Fruit fly (Drosophila melanogaster) whole organism, embryonic: ENCODE results near the gene comm.

Source experiments
- Asciz ChIP-seq: fragments of 200-800 bp; sonication (Bioruptor generic); optimal IDR thresholded peaks from 2 replicates; lab custom pipeline; 2017; ENCODE audit warnings: missing biosample characterization, mild to moderate bottlenecking, missing genetic modification characterization, missing genetic modification reagents
- Bgb ChIP-seq: fragments of 200-800 bp; sonication (Bioruptor generic); IDR thresholded peaks from 2 replicates; pipeline ENCODE4 v1.3.6; 2022; ENCODE audit warnings: missing biosample characterization, missing genetic modification characterization; ENCODE audit not compliant: partially characterized antibody
- CG10267 ChIP-seq: fragments of 200-800 bp; sonication (Bioruptor generic); optimal IDR thresholded peaks from 2 replicates; lab custom pipeline; 2018; ENCODE audit warnings: missing biosample characterization, mild to moderate bottlenecking, missing genetic modification characterization, moderate library complexity
- CG11696 ChIP-seq: fragments of 200-800 bp; sonication (Bioruptor generic); IDR thresholded peaks from 2 replicates; pipeline ENCODE4 v1.3.6; 2022; ENCODE audit warnings: missing biosample characterization, missing genetic modification characterization
- CG16815 ChIP-seq: fragments of 200-800 bp; sonication (Bioruptor generic); optimal IDR thresholded peaks from 3 replicates; lab custom pipeline; 2017; ENCODE audit warnings: missing biosample characterization, mild to moderate bottlenecking, missing genetic modification characterization
- CG17186 ChIP-seq: fragments of 200-800 bp; sonication (Bioruptor generic); optimal IDR thresholded peaks from 3 replicates; lab custom pipeline; 2017; ENCODE audit warnings: missing biosample characterization, missing genetic modification reagents, missing genetic modification characterization
- CG17568 ChIP-seq: fragments of 200-800 bp; sonication (Bioruptor generic); optimal IDR thresholded peaks from 2 replicates; lab custom pipeline; 2018; ENCODE audit warnings: missing biosample characterization, mild to moderate bottlenecking, missing genetic modification characterization, moderate library complexity
- CG17612 ChIP-seq: fragments of 200-800 bp; sonication (Bioruptor generic); IDR thresholded peaks from 2 replicates; pipeline ENCODE4 v1.3.6; 2022; ENCODE audit warnings: missing biosample characterization, missing genetic modification characterization
- CG17912 ChIP-seq: fragments of 200-800 bp; sonication (Bioruptor generic); optimal IDR thresholded peaks from 2 replicates; lab custom pipeline; 2018; ENCODE audit warnings: missing biosample characterization, mild to moderate bottlenecking, missing genetic modification characterization
- CG2116 ChIP-seq: fragments of 200-800 bp; sonication (Bioruptor generic); optimal IDR thresholded peaks from 3 replicates; lab custom pipeline; 2018; ENCODE audit warnings: missing biosample characterization, mild to moderate bottlenecking, missing genetic modification characterization
- CG2875 ChIP-seq: fragments of 200-800 bp; sonication (Bioruptor generic); optimal IDR thresholded peaks from 2 replicates; lab custom pipeline; 2017; ENCODE audit warnings: missing biosample characterization, mild to moderate bottlenecking, missing genetic modification characterization, missing genetic modification reagents
- CG30403 ChIP-seq: fragments of 200-800 bp; sonication (Bioruptor generic); optimal IDR thresholded peaks from 3 replicates; lab custom pipeline; 2016; ENCODE audit warnings: missing biosample characterization, missing genetic modification characterization
- CG3163 ChIP-seq: fragments of 200-800 bp; sonication (Bioruptor generic); optimal IDR thresholded peaks from 3 replicates; lab custom pipeline; 2016; ENCODE audit warnings: missing biosample characterization, missing genetic modification characterization
- CG33213 ChIP-seq: fragments of 200-800 bp; sonication (Bioruptor generic); optimal IDR thresholded peaks from 3 replicates; lab custom pipeline; 2016; ENCODE audit warnings: missing biosample characterization, missing genetic modification characterization
- CG3838 ChIP-seq: fragments of 200-800 bp; sonication (Bioruptor generic); optimal IDR thresholded peaks from 3 replicates; lab custom pipeline; 2016; ENCODE audit warnings: missing biosample characterization, missing genetic modification characterization
- CG4282 ChIP-seq: fragments of 200-800 bp; sonication (Bioruptor generic); optimal IDR thresholded peaks from 2 replicates; lab custom pipeline; 2016; ENCODE audit warnings: missing biosample characterization, missing genetic modification characterization
- CG43689 ChIP-seq: fragments of 200-800 bp; sonication (Bioruptor generic); IDR thresholded peaks from 2 replicates; pipeline ENCODE4 v1.3.6; 2022; ENCODE audit warnings: missing biosample characterization, missing genetic modification characterization
- CG4617 ChIP-seq: fragments of 200-800 bp; sonication (Bioruptor generic); optimal IDR thresholded peaks from 3 replicates; lab custom pipeline; 2016; ENCODE audit warnings: missing biosample characterization, missing genetic modification characterization, borderline replicate concordance
- CG6175 ChIP-seq: fragments of 200-800 bp; sonication (Bioruptor generic); IDR thresholded peaks from 3 replicates; pipeline ENCODE4 v1.3.6; 2022; ENCODE audit warnings: missing biosample characterization, missing genetic modification characterization
- CG6765 ChIP-seq: fragments of 200-800 bp; sonication (Bioruptor generic); optimal IDR thresholded peaks from 3 replicates; lab custom pipeline; 2017; ENCODE audit warnings: missing biosample characterization, mild to moderate bottlenecking, missing genetic modification characterization
- CG8089 ChIP-seq: fragments of 200-800 bp; sonication (Bioruptor generic); optimal IDR thresholded peaks from 3 replicates; lab custom pipeline; 2016; ENCODE audit warnings: missing biosample characterization, missing genetic modification characterization
- CG9609 ChIP-seq: fragments of 200-800 bp; sonication (Bioruptor generic); optimal IDR thresholded peaks from 3 replicates; lab custom pipeline; 2016; ENCODE audit warnings: missing biosample characterization, missing genetic modification characterization
- CG9932 ChIP-seq: fragments of 200-800 bp; sonication (Bioruptor generic); IDR thresholded peaks from 2 replicates; pipeline ENCODE4 v1.3.6; 2022; ENCODE audit warnings: missing biosample characterization, missing genetic modification characterization
- Dbx ChIP-seq: fragments of 200-800 bp; sonication (Bioruptor generic); IDR thresholded peaks from 3 replicates; pipeline ENCODE4 v1.3.6; 2022; ENCODE audit warnings: missing biosample characterization, missing genetic modification characterization
- Fer2 ChIP-seq: fragments of 200-800 bp; sonication (Bioruptor generic); optimal IDR thresholded peaks from 2 replicates; lab custom pipeline; 2018; ENCODE audit warnings: missing biosample characterization, mild to moderate bottlenecking, missing genetic modification characterization, moderate library complexity
- GATAe ChIP-seq: fragments of 200-800 bp; sonication (Bioruptor generic); conservative IDR thresholded peaks from 2 replicates; pipeline ENCODE4 v1.3.6; 2022; ENCODE audit warnings: missing biosample characterization, missing genetic modification characterization
- MTF-1 ChIP-seq: fragments of 200-800 bp; sonication (Bioruptor generic); optimal IDR thresholded peaks from 2 replicates; lab custom pipeline; 2018; ENCODE audit warnings: missing biosample characterization, mild to moderate bottlenecking, missing genetic modification characterization, borderline replicate concordance
- Sry-δ ChIP-seq: fragments of 200-800 bp; sonication (Bioruptor generic); optimal IDR thresholded peaks from 2 replicates; lab custom pipeline; 2016; ENCODE audit warnings: missing biosample characterization, missing genetic modification characterization
- Tbp ChIP-seq: fragments of >200 bp; optimal IDR thresholded peaks from 2 replicates; lab custom pipeline; 2018; ENCODE audit warnings: missing biosample characterization, missing genetic modification characterization
- bbx ChIP-seq: fragments of 200-800 bp; sonication (Bioruptor generic); IDR thresholded peaks from 2 replicates; pipeline ENCODE4 v1.3.6; 2022; ENCODE audit warnings: missing biosample characterization, missing genetic modification characterization; ENCODE audit not compliant: partially characterized antibody
- bowl ChIP-seq: fragments of 200-800 bp; sonication (Bioruptor generic); IDR thresholded peaks from 2 replicates; pipeline ENCODE4 v1.3.6; 2022; ENCODE audit warnings: missing biosample characterization, missing genetic modification characterization
- chm ChIP-seq: fragments of 200-800 bp; sonication (Bioruptor generic); IDR thresholded peaks from 2 replicates; pipeline ENCODE4 v1.3.6; 2022; ENCODE audit warnings: missing biosample characterization, missing genetic modification characterization
- cwo ChIP-seq: fragments of 200-800 bp; sonication (Bioruptor generic); optimal IDR thresholded peaks from 3 replicates; lab custom pipeline; 2017; ENCODE audit warnings: missing biosample characterization, missing genetic modification characterization, mild to moderate bottlenecking, moderate library complexity, missing genetic modification reagents
- dan ChIP-seq: fragments of 200-800 bp; sonication (Bioruptor generic); IDR thresholded peaks from 2 replicates; pipeline ENCODE4 v1.3.6; 2022; ENCODE audit warnings: missing biosample characterization, missing genetic modification characterization
- ewg ChIP-seq: fragments of 200-800 bp; sonication (Bioruptor generic); optimal IDR thresholded peaks from 3 replicates; lab custom pipeline; 2017; ENCODE audit warnings: mild to moderate bottlenecking, missing biosample characterization, missing genetic modification reagents, missing genetic modification characterization
- ftz-f1 ChIP-seq: fragments of 200-800 bp; sonication (Bioruptor generic); optimal IDR thresholded peaks from 2 replicates; lab custom pipeline; 2016; ENCODE audit warnings: missing biosample characterization, missing genetic modification characterization
- kay ChIP-seq: fragments of 200-800 bp; sonication (Bioruptor generic); optimal IDR thresholded peaks from 2 replicates; lab custom pipeline; 2016; ENCODE audit warnings: missing biosample characterization, missing genetic modification characterization
- lab ChIP-seq: fragments of 200-800 bp; sonication (Bioruptor generic); optimal IDR thresholded peaks from 3 replicates; lab custom pipeline; 2017; ENCODE audit warnings: missing biosample characterization, missing genetic modification characterization, mild to moderate bottlenecking, moderate library complexity, missing genetic modification reagents
- pita ChIP-seq: fragments of 200-800 bp; sonication (Bioruptor generic); optimal IDR thresholded peaks from 2 replicates; lab custom pipeline; 2017; ENCODE audit warnings: missing biosample characterization, mild to moderate bottlenecking, missing genetic modification characterization
- pnt ChIP-seq: fragments of 200-800 bp; sonication (Bioruptor generic); optimal IDR thresholded peaks from 3 replicates; lab custom pipeline; 2016; ENCODE audit warnings: missing biosample characterization, missing genetic modification characterization
- repo ChIP-seq: fragments of 200-800 bp; sonication (Bioruptor generic); optimal IDR thresholded peaks from 2 replicates; lab custom pipeline; 2016; ENCODE audit warnings: missing biosample characterization, missing genetic modification characterization
- twi ChIP-seq: fragments of 200-800 bp; optimal IDR thresholded peaks from 2 replicates; lab custom pipeline; 2019; ENCODE audit warnings: missing biosample characterization, mild to moderate bottlenecking, missing genetic modification characterization, moderate library complexity
- wdn ChIP-seq: fragments of 200-800 bp; sonication (Bioruptor generic); IDR thresholded peaks from 2 replicates; pipeline ENCODE4 v1.3.6; 2022; ENCODE audit warnings: missing biosample characterization, missing genetic modification characterization
- zf30C ChIP-seq: fragments of 200-800 bp; sonication (Bioruptor generic); optimal IDR thresholded peaks from 3 replicates; lab custom pipeline; 2018; ENCODE audit warnings: missing biosample characterization, mild to moderate bottlenecking, missing genetic modification characterization
- zfh2 ChIP-seq: fragments of 200-800 bp; sonication (Bioruptor generic); optimal IDR thresholded peaks from 2 replicates; lab custom pipeline; 2016; ENCODE audit warnings: missing biosample characterization, missing genetic modification characterization

Gene comm

dm6 chr3L:15729306-15730006 is 1.2 kb upstream of the comm start (continued):
- no peak for TF ChIP-seq zfh2 (GFP tag; lab: Kevin White, UChicago)
- no peak for TF ChIP-seq CG17912
- TF ChIP-seq CG17612: no peak
- no peak for TF ChIP-seq ftz-f1 (GFP tag; lab: Kevin White, UChicago)
- TF ChIP-seq CG2116: no peak
- TF ChIP-seq MTF-1 (GFP tag; lab: Kevin White, UChicago): peak; percentile 41
- no peak for TF ChIP-seq CG16815
- TF ChIP-seq CG3838 (GFP tag; lab: Kevin White, UChicago): no peak
- no peak for TF ChIP-seq kay (GFP tag; lab: Kevin White, UChicago)
- no peak for TF ChIP-seq CG9609 (GFP tag; lab: Kevin White, UChicago)
- no peak for TF ChIP-seq CG33213 (GFP tag; lab: Kevin White, UChicago)
- TF ChIP-seq twi: peak; percentile 8
- no peak for TF ChIP-seq Dbx (GFP tag; lab: Robert Waterston, UW)
- no peak for TF ChIP-seq CG4617 (GFP tag; lab: Kevin White, UChicago)
- TF ChIP-seq CG2875: no peak
- no peak for TF ChIP-seq Tbp (GFP tag; lab: Kevin White, UChicago)
- no peak for TF ChIP-seq cwo (GFP tag; lab: Kevin White, UChicago)
- peak; percentile 63; the same call in 1 of the 2 replicates for TF ChIP-seq bbx (GFP tag; lab: Robert Waterston, UW)
- no peak for TF ChIP-seq wdn (GFP tag; lab: Robert Waterston, UW)
- no peak for TF ChIP-seq CG8089 (GFP tag; lab: Kevin White, UChicago)
- no peak for TF ChIP-seq bowl (GFP tag; lab: Robert Waterston, UW)
- TF ChIP-seq CG17568: no peak
- TF ChIP-seq CG11696 (GFP tag; lab: Robert Waterston, UW): no peak
- no peak for TF ChIP-seq Asciz (GFP tag; lab: Kevin White, UChicago)
- no peak for TF ChIP-seq repo (GFP tag; lab: Kevin White, UChicago)
- TF ChIP-seq CG6765 (GFP tag; lab: Kevin White, UChicago): no peak
- peak; percentile 6 for TF ChIP-seq lab (GFP tag; lab: Kevin White, UChicago)
- TF ChIP-seq chm (GFP tag; lab: Robert Waterston, UW): peak; percentile 90
- peak; percentile 14 for TF ChIP-seq zf30C (GFP tag; lab: Kevin White, UChicago)
- no peak for TF ChIP-seq CG9932
- TF ChIP-seq ewg (GFP tag; lab: Kevin White, UChicago): peak; percentile 34
- TF ChIP-seq CG17186 (GFP tag; lab: Kevin White, UChicago): no peak
- TF ChIP-seq GATAe: no peak
- TF ChIP-seq pnt: no peak
- no peak for TF ChIP-seq CG10267
- TF ChIP-seq pita: no peak
- no peak for TF ChIP-seq Fer2 (tag; lab: Kevin White, UChicago)
- peak; percentile 15 for TF ChIP-seq CG3163 (GFP tag; lab: Kevin White, UChicago)
- no peak for TF ChIP-seq CG6175
- TF ChIP-seq CG43689: no peak
- TF ChIP-seq Sry-δ (GFP tag; lab: Kevin White, UChicago): no peak
- TF ChIP-seq Bgb (GFP tag; lab: Robert Waterston, UW): peak; percentile 64
- no peak for TF ChIP-seq CG4282 (GFP tag; lab: Kevin White, UChicago)
- no peak for TF ChIP-seq dan (GFP tag; lab: Robert Waterston, UW)
- TF ChIP-seq CG30403: no peak
